Fruit fly (Drosophila melanogaster) whole organism, adult: ENCODE data around the gene CG32270.
A peak's percentile ranks its signal among the peaks of the same experiment; 100 is the strongest.

ENCODE experiments used
- CG11617 ChIP-seq: fragments of 200-800 bp; sonication (Bioruptor generic); optimal IDR thresholded peaks from 2 replicates; lab custom pipeline; 2017; ENCODE audit warnings: mild to moderate bottlenecking, missing biosample characterization, missing genetic modification reagents, missing genetic modification characterization
- CG12768 ChIP-seq: fragments of 200-800 bp; sonication (Bioruptor generic); optimal IDR thresholded peaks from 2 replicates; lab custom pipeline; 2017; ENCODE audit warnings: missing biosample characterization, missing genetic modification characterization, mild to moderate bottlenecking, moderate library complexity, missing genetic modification reagents
- CG14711 ChIP-seq: fragments of 200-800 bp; sonication (Bioruptor generic); optimal IDR thresholded peaks from 2 replicates; lab custom pipeline; 2018; ENCODE audit warnings: missing biosample characterization, mild to moderate bottlenecking, missing genetic modification characterization, moderate library complexity
- CG1620 ChIP-seq: fragments of 200-800 bp; sonication (Bioruptor generic); optimal IDR thresholded peaks from 2 replicates; lab custom pipeline; 2016; ENCODE audit warnings: missing biosample characterization, missing genetic modification characterization
- CG33017 ChIP-seq: fragments of 200-800 bp; sonication (Bioruptor generic); optimal IDR thresholded peaks from 2 replicates; lab custom pipeline; 2018; ENCODE audit warnings: missing biosample characterization, mild to moderate bottlenecking, missing genetic modification characterization, moderate library complexity
- CG5204 ChIP-seq: fragments of 200-800 bp; sonication (Bioruptor generic); optimal IDR thresholded peaks from 2 replicates; lab custom pipeline; 2016; ENCODE audit warnings: missing biosample characterization, missing genetic modification characterization
- CG7045 ChIP-seq: fragments of 200-800 bp; sonication (Bioruptor generic); optimal IDR thresholded peaks from 2 replicates; lab custom pipeline; 2017; ENCODE audit warnings: missing biosample characterization, mild to moderate bottlenecking, missing genetic modification characterization
- CG7101 ChIP-seq: fragments of 200-800 bp; sonication (Bioruptor generic); optimal IDR thresholded peaks from 2 replicates; lab custom pipeline; 2018; ENCODE audit warnings: missing biosample characterization, mild to moderate bottlenecking, missing genetic modification characterization, moderate library complexity
- Clk ChIP-seq: fragments of 200-800 bp; sonication (Bioruptor generic); optimal IDR thresholded peaks from 2 replicates; lab custom pipeline; 2017; ENCODE audit warnings: missing biosample characterization, missing genetic modification characterization
- Crg-1 ChIP-seq: fragments of 200-800 bp; sonication (Bioruptor generic); optimal IDR thresholded peaks from 2 replicates; lab custom pipeline; 2016; ENCODE audit warnings: missing biosample characterization, missing genetic modification characterization
- Hr96 ChIP-seq: fragments of 200-800 bp; sonication (Bioruptor generic); optimal IDR thresholded peaks from 2 replicates; lab custom pipeline; 2016; ENCODE audit warnings: missing biosample characterization, missing genetic modification characterization
- Mnt ChIP-seq: fragments of 200-800 bp; sonication (Bioruptor generic); optimal IDR thresholded peaks from 2 replicates; lab custom pipeline; 2016; ENCODE audit warnings: missing biosample characterization, mild to moderate bottlenecking, missing genetic modification characterization
- bab1 ChIP-seq: fragments of 200-800 bp; sonication (Bioruptor generic); optimal IDR thresholded peaks from 3 replicates; lab custom pipeline; 2019; ENCODE audit warnings: missing biosample characterization, mild to moderate bottlenecking, missing genetic modification characterization, moderate library complexity
- cic ChIP-seq: fragments of 200-800 bp; sonication (Bioruptor generic); optimal IDR thresholded peaks from 2 replicates; lab custom pipeline; 2017; ENCODE audit warnings: missing biosample characterization, mild to moderate bottlenecking, missing genetic modification characterization, moderate library complexity
- cnc ChIP-seq, 2 experiments: fragments of >200 bp; optimal IDR thresholded peaks; 2 replicates each; lab custom pipeline; 2017
- kay ChIP-seq: fragments of 200-800 bp; sonication (Bioruptor generic); peaks from one replicate; lab custom pipeline; 2016; ENCODE audit warnings: missing biosample characterization, missing genetic modification characterization, borderline replicate concordance
- ovo ChIP-seq: fragments of 200-800 bp; sonication (Bioruptor generic); optimal IDR thresholded peaks from 2 replicates; lab custom pipeline; 2016; ENCODE audit warnings: missing biosample characterization, missing genetic modification characterization
- pad ChIP-seq: fragments of 200-800 bp; sonication (Bioruptor generic); optimal IDR thresholded peaks from 3 replicates; lab custom pipeline; 2017; ENCODE audit warnings: missing biosample characterization, missing genetic modification characterization, mild to moderate bottlenecking, moderate library complexity, missing genetic modification reagents
- tj ChIP-seq: fragments of 200-800 bp; sonication (Bioruptor generic); optimal IDR thresholded peaks from 3 replicates; lab custom pipeline; 2017; ENCODE audit warnings: missing biosample characterization, mild to moderate bottlenecking, missing genetic modification characterization, moderate library complexity
- toe ChIP-seq: fragments of 200-800 bp; sonication (Bioruptor generic); optimal IDR thresholded peaks from 2 replicates; lab custom pipeline; 2016; ENCODE audit warnings: missing biosample characterization, missing genetic modification characterization

The CG32270 gene

DNA sequence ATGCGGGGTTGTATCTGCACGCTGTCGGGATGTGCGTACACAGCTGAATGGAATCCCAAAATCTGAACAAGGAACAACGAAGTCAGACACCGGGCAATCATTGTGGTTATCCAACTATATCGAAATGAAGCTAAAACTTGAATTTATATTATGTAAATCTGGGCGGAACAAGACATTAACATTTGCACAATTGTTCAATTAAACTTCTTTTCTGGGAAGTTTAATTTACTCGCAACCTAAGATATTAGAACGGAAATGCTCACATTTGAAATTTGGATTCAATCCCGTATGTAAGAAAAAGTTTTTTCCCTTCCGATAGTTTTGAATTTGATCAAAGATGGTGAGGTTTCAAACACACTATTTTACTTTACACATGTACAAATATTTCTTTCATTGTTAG lies 2.5 kb downstream of the CG32270 start, which contains the start of gene CG33160:
Gene CG33160, minus strand, starts transcription at position 101 of the 400 bp plus-strand sequence.
- no peak for TF ChIP-seq bab1
- no peak for TF ChIP-seq CG1620 (GFP tag; lab: Kevin White, UChicago)
- TF ChIP-seq Crg-1, result no peak

DNA sequence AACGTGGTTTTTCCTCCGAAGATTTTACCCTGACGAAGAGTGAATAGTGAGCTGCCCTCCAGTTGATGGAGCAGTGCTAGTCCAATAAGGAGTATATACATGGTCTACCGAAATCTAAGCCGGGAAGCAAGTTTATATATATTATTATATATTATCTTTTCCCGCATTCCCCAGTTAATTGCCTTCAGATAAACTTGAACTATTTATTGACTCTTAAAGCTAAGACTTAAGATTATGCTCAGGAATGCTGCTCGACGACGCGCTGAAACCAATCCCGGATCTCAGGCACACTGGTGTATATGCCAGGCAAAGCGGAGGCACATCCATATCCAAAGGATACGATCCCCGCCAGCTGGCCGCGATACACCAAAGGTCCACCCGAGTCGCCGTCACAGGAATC lies 3.4 kb downstream of the CG32270 start, which contains the start of gene CG32277:
Gene CG32277, minus strand, starts transcription at position 101 of the 400 bp plus-strand sequence.
- TF ChIP-seq CG7101, result no peak
- no peak for TF ChIP-seq tj (GFP tag; lab: Kevin White, UChicago)
- no peak for TF ChIP-seq bab1
- TF ChIP-seq CG7045, result no peak
- no peak for TF ChIP-seq kay (GFP tag; lab: Kevin White, UChicago)
- TF ChIP-seq pad, result no peak
- no peak for TF ChIP-seq Crg-1
- TF ChIP-seq ovo (GFP tag; lab: Kevin White, UChicago), result no peak
- no peak for TF ChIP-seq Clk
- TF ChIP-seq toe (GFP tag; lab: Kevin White, UChicago), result no peak

DNA sequence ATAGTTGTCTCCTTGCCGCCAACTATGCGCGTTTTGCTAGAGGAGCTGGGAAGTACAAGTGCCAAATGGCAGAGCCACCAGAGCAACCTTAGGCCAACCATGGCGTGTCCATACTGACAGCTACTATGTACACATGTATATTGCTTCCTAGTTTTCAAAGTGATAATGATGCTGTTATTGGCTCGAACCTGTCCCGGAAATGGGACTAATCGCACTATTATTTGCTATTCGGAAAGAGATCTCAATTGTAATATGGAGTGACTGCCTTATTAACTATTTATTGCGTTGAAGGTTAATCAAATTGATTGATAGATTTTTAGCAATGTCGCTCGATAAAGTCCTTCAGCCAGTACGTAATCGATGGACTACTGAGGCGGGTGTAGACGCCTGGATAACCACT lies 4.4 kb downstream of the CG32270 start, which contains the start of gene CG33159:
Gene CG33159, minus strand, starts transcription at position 101 of the 400 bp plus-strand sequence.
- TF ChIP-seq CG7045 (no peak), bab1 (no peak), CG33017 (tag; lab: Kevin White, UChicago) (no peak), CG11617 (GFP tag; lab: Kevin White, UChicago) (no peak), CG14711 (tag; lab: Kevin White, UChicago) (no peak), Clk (no peak), toe (GFP tag; lab: Kevin White, UChicago) (no peak), Mnt (GFP tag; lab: Kevin White, UChicago) (no peak), Crg-1 (no peak), CG12768 (GFP tag; lab: Kevin White, UChicago) (no peak), kay (GFP tag; lab: Kevin White, UChicago) (no peak), ovo (GFP tag; lab: Kevin White, UChicago) (no peak)

DNA sequence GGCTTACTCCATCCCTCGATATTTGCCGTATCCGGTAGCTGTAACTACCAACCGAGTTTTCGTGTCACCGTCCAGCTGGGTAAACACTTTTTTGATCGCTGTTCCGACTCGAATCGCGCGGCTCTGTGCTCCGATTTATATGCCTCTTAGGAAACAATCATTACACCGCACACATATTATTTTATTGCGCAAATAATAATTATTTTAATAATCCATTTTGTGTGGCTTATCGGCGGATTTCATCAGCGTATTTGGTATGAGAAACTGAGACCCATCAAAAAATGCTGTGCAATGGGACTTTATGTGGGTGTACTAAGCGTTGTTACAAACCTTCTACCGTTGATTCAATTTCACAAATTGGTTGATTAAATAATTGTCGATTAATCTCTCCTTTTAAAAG lies 5.7 kb downstream of the CG32270 start, which contains the start of gene CG32271:
Gene CG32271, minus strand, starts transcription at position 101 of the 400 bp plus-strand sequence.
- no peak for TF ChIP-seq tj (GFP tag; lab: Kevin White, UChicago)
- no peak for TF ChIP-seq bab1
- no peak for TF ChIP-seq cnc (optimal IDR thresholded peaks at IDR 0.05; lab: Kevin White, UChicago)
- TF ChIP-seq CG5204, result no peak
- TF ChIP-seq CG7045, result no peak
- TF ChIP-seq Crg-1, result no peak

DNA sequence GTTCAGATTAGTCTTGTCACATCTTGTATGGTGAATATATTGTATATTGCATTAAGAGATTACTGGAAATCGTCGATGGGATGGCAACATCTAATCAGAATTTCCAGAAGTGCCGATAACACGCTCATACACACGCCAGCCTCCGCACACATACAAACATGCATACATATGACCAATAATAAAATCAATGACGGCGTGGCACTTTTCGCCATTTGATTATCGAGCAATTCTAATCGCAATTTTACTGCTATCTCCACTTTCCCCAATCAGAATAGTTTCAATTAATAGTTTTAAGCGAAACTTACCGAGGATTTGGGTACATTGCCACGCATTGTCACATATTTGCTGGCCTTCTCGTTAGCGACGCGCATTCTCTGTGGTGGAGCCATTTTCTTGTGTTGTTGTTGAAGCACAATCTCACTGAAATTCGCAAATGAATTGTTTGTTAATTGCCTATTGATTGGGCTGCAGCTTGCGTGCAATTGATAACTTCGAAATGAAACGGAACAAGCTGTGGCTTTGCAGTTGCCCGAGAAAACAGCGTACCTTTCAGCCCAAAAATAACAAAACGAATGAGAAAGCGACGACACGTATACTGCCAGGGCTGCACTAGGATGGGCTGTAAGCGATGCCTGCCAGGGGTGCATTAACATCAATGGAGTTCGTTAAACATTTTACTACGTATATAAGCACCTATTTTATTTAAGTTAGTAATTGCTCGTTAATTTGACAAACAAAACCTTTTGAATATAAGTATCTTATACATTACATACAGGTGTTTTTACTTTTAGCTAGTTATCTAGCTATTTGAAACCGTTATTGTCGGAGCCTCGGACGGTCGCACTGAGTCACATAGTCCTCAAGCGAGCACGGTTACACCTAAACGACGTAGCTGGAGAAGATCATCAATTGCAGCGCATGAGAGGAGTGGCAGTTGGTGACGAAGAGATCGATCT lies 10.1 kb downstream of the CG32270 start, which contains the start of the genes CG32276 and gry:
Gene CG32276, minus strand, starts transcription at position 601 of the 956 bp plus-strand sequence.
Gene gry, plus strand, starts transcription at position 644 of the 956 bp plus-strand sequence.
- peak; percentile 65 for TF ChIP-seq tj (GFP tag; lab: Kevin White, UChicago)
- TF ChIP-seq CG1620 (GFP tag; lab: Kevin White, UChicago), result peak; percentile 82
- no peak for TF ChIP-seq cnc (optimal IDR thresholded peaks at IDR 0.05; lab: Kevin White, UChicago)
- peak; percentile 78 for TF ChIP-seq CG12768 (GFP tag; lab: Kevin White, UChicago)
- TF ChIP-seq cic (GFP tag; lab: Kevin White, UChicago), result peak; percentile 58
- peak; percentile 49 for TF ChIP-seq Clk
- peak; percentile 88 for TF ChIP-seq CG7101
- TF ChIP-seq Crg-1, result peak; percentile 74
- TF ChIP-seq CG33017 (tag; lab: Kevin White, UChicago), result peak; percentile 62
- peak; percentile 90 for TF ChIP-seq Mnt (GFP tag; lab: Kevin White, UChicago)
- TF ChIP-seq pad, result peak; percentile 71
- peak; percentile 87 for TF ChIP-seq Hr96 (GFP tag; lab: Kevin White, UChicago)
- TF ChIP-seq CG11617 (GFP tag; lab: Kevin White, UChicago), result peak; percentile 87
- TF ChIP-seq kay (GFP tag; lab: Kevin White, UChicago), result no peak
- TF ChIP-seq CG14711 (tag; lab: Kevin White, UChicago), result peak; percentile 81
- peak; percentile 91 for TF ChIP-seq bab1
- peak; percentile 82 for TF ChIP-seq CG5204
- peak; percentile 82 for TF ChIP-seq CG7045
- TF ChIP-seq ovo (GFP tag; lab: Kevin White, UChicago), result peak; percentile 91
- TF ChIP-seq toe (GFP tag; lab: Kevin White, UChicago), result peak; percentile 93

DNA sequence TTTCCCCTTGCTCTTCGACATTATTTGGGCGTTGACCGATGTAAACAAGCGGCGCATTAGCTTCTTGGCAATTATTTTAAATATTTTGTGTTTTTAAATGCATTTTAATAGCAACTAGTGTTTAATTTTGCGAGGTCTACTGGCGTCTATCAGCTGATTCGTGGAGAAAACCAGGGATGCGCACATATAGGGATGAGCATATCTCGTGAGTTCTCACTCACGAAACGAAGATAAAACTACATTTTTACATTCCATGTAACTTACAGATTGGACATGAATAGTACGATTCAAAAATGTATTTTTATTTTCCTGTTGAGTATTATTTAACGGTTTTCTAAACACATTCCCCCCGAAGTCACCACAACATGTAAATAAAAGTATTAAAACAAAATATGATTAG lies 11.3 kb downstream of the CG32270 start, which contains the start of gene CG14966:
Gene CG14966, minus strand, starts transcription at position 168 of the 400 bp plus-strand sequence.
- TF ChIP-seq bab1 (peak; percentile 80), toe (GFP tag; lab: Kevin White, UChicago) (peak; percentile 23), Crg-1 (no peak), CG12768 (GFP tag; lab: Kevin White, UChicago) (no peak), CG7045 (peak; percentile 5), cic (GFP tag; lab: Kevin White, UChicago) (peak; percentile 2), Clk (no peak), CG14711 (tag; lab: Kevin White, UChicago) (no peak), ovo (GFP tag; lab: Kevin White, UChicago) (peak; percentile 54), CG1620 (GFP tag; lab: Kevin White, UChicago) (peak; percentile 32), CG5204 (no peak), tj (GFP tag; lab: Kevin White, UChicago) (peak; percentile 32), pad (no peak), cnc (optimal IDR thresholded peaks at IDR 0.05; lab: Kevin White, UChicago) (no peak), Hr96 (GFP tag; lab: Kevin White, UChicago) (no peak), kay (GFP tag; lab: Kevin White, UChicago) (no peak), Mnt (GFP tag; lab: Kevin White, UChicago) (peak; percentile 57), CG11617 (GFP tag; lab: Kevin White, UChicago) (peak; percentile 40), CG7101 (peak; percentile 50), CG33017 (tag; lab: Kevin White, UChicago) (peak; percentile 6)
